Fruit fly (Drosophila melanogaster): ENCODE measurements around the gene CG13970.

The CG13970 gene

dm6 chr2L:20075234-20075803 is 28.6 kb downstream of the CG13970 start, which contains the start of the genes pr and neb (continued):
- peak; percentile 2 for TF ChIP-seq emc (GFP tag; optimal IDR thresholded peaks at IDR 0.05)
- no peak for TF ChIP-seq NC2α (GFP tag; optimal IDR thresholded peaks at IDR 0.05)
- TF ChIP-seq Med (GFP tag), result peak; percentile 89
- peak; percentile 31 for TF ChIP-seq Bdp1 (GFP tag; optimal IDR thresholded peaks at IDR 0.05)
- no peak for TF ChIP-seq CG10431 (GFP tag; optimal IDR thresholded peaks at IDR 0.05)
- no peak for TF ChIP-seq CG2889 (GFP tag; IDR thresholded peaks at IDR 0.05)
- TF ChIP-seq CG8478 (optimal IDR thresholded peaks at IDR 0.05), result no peak
- TF ChIP-seq lmd (GFP tag; IDR thresholded peaks at IDR 0.05), result peak; percentile 74
- peak; percentile 24 for TF ChIP-seq Dek (tag; optimal IDR thresholded peaks at IDR 0.05)
- TF ChIP-seq D (optimal IDR thresholded peaks at IDR 0.05), result no peak
- no peak for TF ChIP-seq D (GFP tag; optimal IDR thresholded peaks at IDR 0.05)
- TF ChIP-seq CG15601 (tag; optimal IDR thresholded peaks at IDR 0.05), result peak; percentile 66
- peak; percentile 60 for TF ChIP-seq az2 (GFP tag; optimal IDR thresholded peaks at IDR 0.05)

- TF ChIP-seq CG10274 (GFP tag; optimal IDR thresholded peaks at IDR 0.05) (no peak), mirr (GFP tag; optimal IDR thresholded peaks at IDR 0.05) (peak; percentile 75), ftz-f1 (GFP tag; optimal IDR thresholded peaks at IDR 0.05) (peak; percentile 42), exex (tag; optimal IDR thresholded peaks at IDR 0.05) (peak; percentile 53), Pdp1 (GFP tag; optimal IDR thresholded peaks at IDR 0.05) (peak in 1 of 2 experiments; percentile 3), CG34376 (GFP tag; optimal IDR thresholded peaks at IDR 0.05) (peak; percentile 62), CG8290 (GFP tag; optimal IDR thresholded peaks at IDR 0.05) (no peak), CG8290 (tag; optimal IDR thresholded peaks at IDR 0.05) (no peak), D19B (GFP tag; optimal IDR thresholded peaks at IDR 0.05) (no peak), CG2199 (GFP tag; IDR thresholded peaks at IDR 0.05) (0 out of 3 replicates have a peak, but pooled peaks have one; percentile 8), sug (tag; optimal IDR thresholded peaks at IDR 0.05) (peak; percentile 59)
These were observed 29.6 kb downstream of the CG13970 start for dm6 chr2L:20074388-20074787.

- no peak for TF ChIP-seq CG12299 (tag; optimal IDR thresholded peaks at IDR 0.05)
- no peak for TF ChIP-seq CG8089 (GFP tag; optimal IDR thresholded peaks at IDR 0.05)
- TF ChIP-seq Dip2 (GFP tag; IDR thresholded peaks at IDR 0.05), result no peak
- peak; percentile 18 for TF ChIP-seq Med (GFP tag)
These were observed 31.9 kb downstream of the CG13970 start, which contains the start of gene CG10730 for dm6 chr2L:20072095-20072494. TSS of gene CG10730 (minus strand) at chr2L:20072195.

- TF ChIP-seq Blimp-1 (GFP tag; optimal IDR thresholded peaks at IDR 0.05), result peak; percentile 13
- peak; percentile 75 for TF ChIP-seq sens (GFP tag)
- no peak for TF ChIP-seq B-H2 (GFP tag; optimal IDR thresholded peaks at IDR 0.05)
- TF ChIP-seq dmrt99B (tag; optimal IDR thresholded peaks at IDR 0.05), result no peak
- peak; percentile 48 for TF ChIP-seq Nf-YC (tag; optimal IDR thresholded peaks at IDR 0.05)
- 0 out of 2 replicates have a peak, but pooled peaks have one; percentile 19 for TF ChIP-seq GATAe (GFP tag; conservative IDR thresholded peaks at IDR 0.05)
- TF ChIP-seq CG12071 (GFP tag; optimal IDR thresholded peaks at IDR 0.05), result no peak
- TF ChIP-seq CG4854 (GFP tag; optimal IDR thresholded peaks at IDR 0.05), result no peak
- peak; percentile 68 for TF ChIP-seq Vsx1 (GFP tag; optimal IDR thresholded peaks at IDR 0.05)
- TF ChIP-seq Nf-YB (GFP tag; optimal IDR thresholded peaks at IDR 0.05), result no peak
- peak in 1 of 2 experiments; percentile 93 for TF ChIP-seq Hr78 (GFP tag; optimal IDR thresholded peaks at IDR 0.05)
- TF ChIP-seq D19A (tag; optimal IDR thresholded peaks at IDR 0.05), result peak; percentile 83
- TF ChIP-seq CG5180 (GFP tag; optimal IDR thresholded peaks at IDR 0.05), result peak; percentile 36
- no peak for TF ChIP-seq bowl (GFP tag; IDR thresholded peaks at IDR 0.05)
- TF ChIP-seq CG18764 (GFP tag; optimal IDR thresholded peaks at IDR 0.05), result no peak
- no peak for TF ChIP-seq ftz-f1 (GFP tag; optimal IDR thresholded peaks at IDR 0.05)
- TF ChIP-seq mirr (GFP tag; optimal IDR thresholded peaks at IDR 0.05), result peak; percentile 40
- no peak for TF ChIP-seq prd (optimal IDR thresholded peaks at IDR 0.05)
- TF ChIP-seq prd (GFP tag; IDR thresholded peaks at IDR 0.05), result no peak
- no peak for TF ChIP-seq Side (GFP tag; optimal IDR thresholded peaks at IDR 0.05)
- peak; percentile 74 for TF ChIP-seq exex (tag; optimal IDR thresholded peaks at IDR 0.05)
These were observed 34.6 kb downstream of the CG13970 start for dm6 chr2L:20069158-20070016.

Measured in whole organism, embryonic.